Worm (Caenorhabditis elegans) whole organism, mixed stage, embryonic: ENCODE measurements around the gene Y22D7AL.15.

Experiments
- M03D4.4 ChIP-seq: sonication (generic microtip); optimal IDR thresholded peaks from 2 replicates; lab custom pipeline; 2017; ENCODE audit warnings: mild to moderate bottlenecking, missing genetic modification characterization, missing compliant biosample characterization
- bed-3 ChIP-seq: fragments of 200-800 bp; sonication (Bioruptor generic); optimal IDR thresholded peaks from 3 replicates; lab custom pipeline; 2018; ENCODE audit warnings: mild to moderate bottlenecking, missing genetic modification characterization, moderate library complexity, missing compliant biosample characterization
- blmp-1 ChIP-seq: fragments of 150-350 bp; optimal IDR thresholded peaks from 2 replicates; lab custom pipeline; 2014; ENCODE audit warnings: missing biosample characterization, missing genetic modification characterization
- ceh-39 ChIP-seq: fragments of 150-350 bp; optimal IDR thresholded peaks from 2 replicates; lab custom pipeline; 2014; ENCODE audit warnings: missing biosample characterization, missing genetic modification characterization
- ceh-43 ChIP-seq: fragments of 200-800 bp; sonication (Bioruptor generic); optimal IDR thresholded peaks from 2 replicates; lab custom pipeline; 2018; ENCODE audit warnings: mild to moderate bottlenecking, missing genetic modification characterization, moderate library complexity, missing compliant biosample characterization
- ceh-83 ChIP-seq: fragments of 200-800 bp; sonication (Bioruptor generic); optimal IDR thresholded peaks from 2 replicates; lab custom pipeline; 2018; ENCODE audit warnings: mild to moderate bottlenecking, missing genetic modification characterization, missing compliant biosample characterization
- ces-1 ChIP-seq: fragments of 150-350 bp; optimal IDR thresholded peaks from 2 replicates; lab custom pipeline; 2014; ENCODE audit warnings: missing biosample characterization, missing genetic modification reagents, missing genetic modification characterization
- cnd-1 ChIP-seq: fragments of 200-800 bp; sonication (Bioruptor generic); optimal IDR thresholded peaks from 2 replicates; lab custom pipeline; 2018; ENCODE audit warnings: mild to moderate bottlenecking, missing genetic modification characterization, missing compliant biosample characterization
- drap-1 ChIP-seq: fragments of 200-800 bp; sonication (Bioruptor generic); optimal IDR thresholded peaks from 3 replicates; lab custom pipeline; 2018; ENCODE audit warnings: mild to moderate bottlenecking, missing genetic modification characterization, missing compliant biosample characterization
- elt-1 ChIP-seq: sonication (generic microtip); optimal IDR thresholded peaks from 2 replicates; lab custom pipeline; 2017; ENCODE audit warnings: missing genetic modification characterization, mild to moderate bottlenecking, missing compliant biosample characterization, antibody characterized with exemption, moderate library complexity, borderline replicate concordance; ENCODE audit not compliant: insufficient read depth
- elt-3 ChIP-seq: fragments of 150-350 bp; optimal IDR thresholded peaks from 2 replicates; lab custom pipeline; 2014; ENCODE audit warnings: missing biosample characterization, missing genetic modification characterization
- flh-1 ChIP-seq: fragments of 200-800 bp; sonication (Bioruptor generic); optimal IDR thresholded peaks from 2 replicates; lab custom pipeline; 2018; ENCODE audit warnings: mild to moderate bottlenecking, missing genetic modification characterization, moderate library complexity, missing compliant biosample characterization
- ham-2 ChIP-seq: fragments of 200-800 bp; sonication (Bioruptor generic); optimal IDR thresholded peaks from 2 replicates; lab custom pipeline; 2018; ENCODE audit warnings: mild to moderate bottlenecking, missing genetic modification characterization, missing compliant biosample characterization
- hlh-1 ChIP-seq: fragments of 150-350 bp; optimal IDR thresholded peaks from 2 replicates; lab custom pipeline; 2014; ENCODE audit warnings: missing biosample characterization, missing genetic modification reagents, missing genetic modification characterization
- lin-13 ChIP-seq: fragments of 150-350 bp; optimal IDR thresholded peaks from 2 replicates; lab custom pipeline; 2014; ENCODE audit warnings: missing biosample characterization, missing genetic modification characterization
- lin-32 ChIP-seq: fragments of 200-800 bp; sonication (Bioruptor generic); optimal IDR thresholded peaks from 2 replicates; lab custom pipeline; 2018; ENCODE audit warnings: mild to moderate bottlenecking, missing genetic modification characterization, missing compliant biosample characterization
- lsy-2 ChIP-seq: fragments of 150-350 bp; optimal IDR thresholded peaks from 2 replicates; lab custom pipeline; 2014; ENCODE audit warnings: missing biosample characterization, missing genetic modification characterization
- mab-5 ChIP-seq: fragments of 150-350 bp; optimal IDR thresholded peaks from 2 replicates; lab custom pipeline; 2014; ENCODE audit warnings: missing biosample characterization, missing genetic modification characterization
- mep-1 ChIP-seq: fragments of 150-350 bp; optimal IDR thresholded peaks from 2 replicates; lab custom pipeline; 2017; ENCODE audit warnings: missing biosample characterization, missing genetic modification reagents, missing genetic modification characterization, inconsistent platforms
- mls-2 ChIP-seq: sonication (generic microtip); optimal IDR thresholded peaks from 2 replicates; lab custom pipeline; 2016; ENCODE audit warnings: mild to moderate bottlenecking, missing genetic modification characterization, moderate library complexity, missing compliant biosample characterization
- nhr-12 ChIP-seq: fragments of 150-350 bp; optimal IDR thresholded peaks from 2 replicates; lab custom pipeline; 2014; ENCODE audit warnings: missing biosample characterization, missing genetic modification characterization
- nhr-2 ChIP-seq: fragments of 150-350 bp; optimal IDR thresholded peaks from 2 replicates; lab custom pipeline; 2014; ENCODE audit warnings: missing biosample characterization, missing genetic modification characterization
- nhr-237 ChIP-seq: fragments of 150-350 bp; optimal IDR thresholded peaks from 2 replicates; lab custom pipeline; 2014; ENCODE audit warnings: missing biosample characterization, missing genetic modification characterization
- nhr-28 ChIP-seq: fragments of 150-350 bp; optimal IDR thresholded peaks from 2 replicates; lab custom pipeline; 2014; ENCODE audit warnings: missing biosample characterization, missing genetic modification characterization
- nhr-76 ChIP-seq: sonication (generic microtip); optimal IDR thresholded peaks from 2 replicates; lab custom pipeline; 2017; ENCODE audit warnings: missing biosample characterization, missing genetic modification characterization
- pha-4 ChIP-seq: fragments of 150-350 bp; optimal IDR thresholded peaks from 2 replicates; lab custom pipeline; 2018; ENCODE audit warnings: missing biosample characterization, missing genetic modification reagents, missing genetic modification characterization
- sem-2 ChIP-seq: fragments of 200-800 bp; sonication (Bioruptor generic); optimal IDR thresholded peaks from 2 replicates; lab custom pipeline; 2018; ENCODE audit warnings: mild to moderate bottlenecking, missing genetic modification characterization, missing compliant biosample characterization
- snpc-4 ChIP-seq: fragments of 150-350 bp; optimal IDR thresholded peaks from 2 replicates; lab custom pipeline; 2014; ENCODE audit warnings: missing biosample characterization, missing genetic modification characterization
- sptf-1 ChIP-seq: sonication (generic microtip); optimal IDR thresholded peaks from 2 replicates; lab custom pipeline; 2017; ENCODE audit warnings: mild to moderate bottlenecking, missing genetic modification characterization, moderate library complexity, missing compliant biosample characterization
- tbx-8 ChIP-seq: fragments of 200-800 bp; sonication (Bioruptor generic); optimal IDR thresholded peaks from 2 replicates; lab custom pipeline; 2018; ENCODE audit warnings: mild to moderate bottlenecking, missing genetic modification characterization, moderate library complexity, missing compliant biosample characterization
- unc-120 ChIP-seq: sonication (generic microtip); optimal IDR thresholded peaks from 2 replicates; lab custom pipeline; 2017; ENCODE audit warnings: missing genetic modification characterization, missing compliant biosample characterization; ENCODE audit not compliant: poor library complexity, severe bottlenecking
- unc-39 ChIP-seq: fragments of 150-350 bp; optimal IDR thresholded peaks from 2 replicates; lab custom pipeline; 2014; ENCODE audit warnings: missing biosample characterization, missing genetic modification characterization
- unc-62 ChIP-seq: fragments of 150-350 bp; optimal IDR thresholded peaks from 2 replicates; lab custom pipeline; 2014; ENCODE audit warnings: missing biosample characterization, missing genetic modification reagents, missing genetic modification characterization
- zip-8 ChIP-seq: fragments of 150-350 bp; optimal IDR thresholded peaks from 2 replicates; lab custom pipeline; 2014; ENCODE audit warnings: missing biosample characterization, missing genetic modification characterization
- ztf-11 ChIP-seq: fragments of 150-350 bp; optimal IDR thresholded peaks from 2 replicates; lab custom pipeline; 2014; ENCODE audit warnings: missing biosample characterization, missing genetic modification characterization

The Y22D7AL.15 gene

DNA sequence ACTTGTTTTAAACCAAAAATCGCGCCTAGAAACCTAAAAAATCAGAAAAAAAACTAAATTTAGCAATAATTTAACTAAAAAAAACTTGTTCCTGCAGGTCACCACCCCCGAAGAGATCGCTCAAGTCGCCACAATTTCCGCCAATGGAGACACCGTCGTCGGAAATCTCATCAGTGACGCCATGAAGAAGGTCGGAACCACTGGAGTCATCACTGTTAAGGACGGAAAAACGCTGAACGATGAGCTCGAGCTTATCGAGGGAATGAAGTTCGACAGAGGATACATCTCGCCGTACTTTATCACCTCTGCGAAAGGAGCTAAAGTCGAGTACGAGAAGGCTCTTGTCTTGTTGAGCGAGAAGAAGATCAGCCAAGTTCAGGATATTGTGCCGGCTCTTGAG is 38.3 kb downstream of the Y22D7AL.15 start:
- TF ChIP-seq unc-62 (GFP tag; lab: Kevin White, UChicago) (no peak), lsy-2 (tag; lab: Kevin White, UChicago) (no peak)
- TF ChIP-seq, all 35 proteins: peak for 0

DNA sequence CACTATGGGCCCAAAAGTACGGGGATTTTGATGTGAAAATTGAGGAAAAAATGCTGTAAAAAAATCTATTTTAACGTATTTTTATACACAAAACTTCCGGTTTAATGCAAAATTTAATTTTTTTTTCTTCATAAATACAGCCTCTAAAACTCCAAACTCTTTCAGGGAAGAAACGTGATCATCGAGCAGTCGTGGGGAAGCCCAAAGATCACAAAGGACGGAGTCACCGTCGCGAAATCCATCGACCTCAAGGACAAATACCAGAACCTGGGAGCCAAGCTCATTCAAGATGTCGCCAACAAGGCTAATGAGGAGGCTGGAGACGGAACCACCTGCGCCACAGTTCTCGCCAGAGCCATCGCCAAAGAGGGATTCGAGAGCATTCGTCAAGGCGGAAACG is 39.8 kb downstream of the Y22D7AL.15 start:
- TF ChIP-seq zip-8 (tag; lab: Kevin White, UChicago), result no peak
- no peak for TF ChIP-seq ceh-83 (GFP tag; lab: Kevin White, UChicago)
- TF ChIP-seq M03D4.4 (tag; lab: Kevin White, UChicago), result no peak
- TF ChIP-seq snpc-4 (tag; lab: Kevin White, UChicago), result no peak
- no peak for TF ChIP-seq cnd-1 (tag; lab: Kevin White, UChicago)
- TF ChIP-seq drap-1 (GFP tag; lab: Kevin White, UChicago), result no peak
- no peak for TF ChIP-seq blmp-1 (tag; lab: Kevin White, UChicago)
- no peak for TF ChIP-seq nhr-28
- no peak for TF ChIP-seq nhr-12 (tag; lab: Kevin White, UChicago)
- no peak for TF ChIP-seq mls-2 (tag; lab: Kevin White, UChicago)
- TF ChIP-seq hlh-1, result no peak
- no peak for TF ChIP-seq tbx-8
- TF ChIP-seq unc-39, result no peak
- no peak for TF ChIP-seq nhr-76 (tag; lab: Kevin White, UChicago)
- no peak for TF ChIP-seq unc-62 (GFP tag; lab: Kevin White, UChicago)
- no peak for TF ChIP-seq pha-4 (tag; lab: Kevin White, UChicago)
- no peak for TF ChIP-seq nhr-237 (tag; lab: Kevin White, UChicago)
- no peak for TF ChIP-seq ceh-39 (tag; lab: Kevin White, UChicago)

DNA sequence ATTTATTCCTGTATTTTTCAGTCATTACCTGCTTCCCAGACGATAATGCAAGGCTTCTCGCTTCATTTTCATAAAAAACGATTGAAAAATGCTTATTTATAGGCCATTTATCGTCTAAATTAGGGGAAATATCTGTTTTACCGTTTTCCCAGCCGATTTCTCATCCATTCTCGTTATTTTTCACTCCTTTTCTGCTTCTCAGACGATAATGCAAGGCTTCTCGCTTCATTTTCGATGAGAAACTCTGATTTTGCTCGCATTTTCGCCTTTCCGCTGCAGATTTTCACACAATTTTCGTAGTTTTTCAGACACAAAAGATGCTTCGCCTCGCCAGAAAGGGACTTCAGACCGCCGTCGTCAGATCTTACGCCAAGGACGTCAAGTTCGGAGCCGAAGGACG is 40.2 kb downstream of the Y22D7AL.15 start, which contains the start of gene hsp-60:
Gene hsp-60 (plus strand): TSS at position 301 of the 400 bp plus-strand sequence.
- TF ChIP-seq ztf-11 (no peak), pha-4 (tag; lab: Kevin White, UChicago) (no peak), snpc-4 (tag; lab: Kevin White, UChicago) (no peak), blmp-1 (tag; lab: Kevin White, UChicago) (no peak), tbx-8 (no peak), nhr-76 (tag; lab: Kevin White, UChicago) (no peak), bed-3 (no peak), mep-1 (no peak), nhr-237 (tag; lab: Kevin White, UChicago) (no peak), ham-2 (GFP tag; lab: Kevin White, UChicago) (no peak), lsy-2 (tag; lab: Kevin White, UChicago) (no peak)

DNA sequence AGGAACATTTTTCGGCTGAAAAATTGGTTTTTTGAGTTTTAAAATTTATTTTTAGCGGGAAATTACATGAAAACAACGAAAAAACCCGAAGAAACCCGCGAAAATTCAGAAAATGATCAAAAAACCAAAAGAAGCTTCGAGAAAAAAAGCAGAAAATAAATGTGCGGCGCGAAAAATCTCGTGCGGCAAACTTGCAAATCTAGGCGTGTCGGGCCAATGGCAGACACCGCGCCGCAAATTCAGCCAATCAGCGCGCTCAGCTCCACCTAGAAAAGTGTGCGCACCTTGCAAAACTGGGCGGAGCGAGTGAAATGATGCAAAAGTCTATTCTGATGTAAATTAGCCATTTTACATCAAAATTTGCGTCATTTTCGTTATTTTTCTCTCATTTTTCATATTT is 40.7 kb downstream of the Y22D7AL.15 start, which contains the start of gene Y22D7AL.10:
Gene Y22D7AL.10 (minus strand): TSS at position 15 of the 400 bp plus-strand sequence.
- TF ChIP-seq bed-3 (peak; percentile 77), lin-13 (peak; percentile 99), unc-120 (tag; lab: Kevin White, UChicago) (peak; percentile 88), M03D4.4 (tag; lab: Kevin White, UChicago) (peak; percentile 90), unc-62 (GFP tag; lab: Kevin White, UChicago) (peak; percentile 49), elt-1 (peak; percentile 62), elt-3 (tag; lab: Kevin White, UChicago) (no peak), mep-1 (peak; percentile 97), nhr-76 (tag; lab: Kevin White, UChicago) (peak; percentile 74), lin-32 (GFP tag; lab: Kevin White, UChicago) (peak; percentile 13), hlh-1 (peak; percentile 63), nhr-12 (tag; lab: Kevin White, UChicago) (peak; percentile 81), ceh-43 (GFP tag; lab: Kevin White, UChicago) (peak; percentile 87), cnd-1 (tag; lab: Kevin White, UChicago) (peak; percentile 84), nhr-28 (no peak), tbx-8 (peak; percentile 80), sptf-1 (tag; lab: Kevin White, UChicago) (peak; percentile 96), sem-2 (peak; percentile 65), ceh-39 (tag; lab: Kevin White, UChicago) (peak; percentile 88), ham-2 (GFP tag; lab: Kevin White, UChicago) (peak; percentile 80), nhr-2 (tag; lab: Kevin White, UChicago) (peak; percentile 61), ces-1 (GFP tag; lab: Kevin White, UChicago) (peak; percentile 90), ceh-83 (GFP tag; lab: Kevin White, UChicago) (peak; percentile 84), zip-8 (tag; lab: Kevin White, UChicago) (no peak), pha-4 (tag; lab: Kevin White, UChicago) (peak; percentile 91), snpc-4 (tag; lab: Kevin White, UChicago) (no peak), mab-5 (tag; lab: Kevin White, UChicago) (peak; percentile 88), lsy-2 (tag; lab: Kevin White, UChicago) (peak; percentile 94), drap-1 (GFP tag; lab: Kevin White, UChicago) (peak; percentile 89), unc-39 (peak; percentile 7), ztf-11 (peak; percentile 90), flh-1 (GFP tag; lab: Kevin White, UChicago) (peak; percentile 30), mls-2 (tag; lab: Kevin White, UChicago) (peak; percentile 92), blmp-1 (tag; lab: Kevin White, UChicago) (peak; percentile 85), nhr-237 (tag; lab: Kevin White, UChicago) (peak; percentile 93)
